Worm (Caenorhabditis elegans): ENCODE measurements around the gene mcm-2.

mcm-2 gene

ce11 chrII:12042108-12042960 lies 35.9 kb upstream of the mcm-2 start, which contains the start of gene ippk-1:
Gene ippk-1, plus strand, starts transcription at chrII:12042910.
- TF ChIP-seq nfya-1 (tag; optimal IDR thresholded peaks at IDR 0.05; ENCODE audit: insufficient read depth) (peak; percentile 64), lin-39 (tag; optimal IDR thresholded peaks at IDR 0.05) (peak; percentile 58), mdl-1 (tag; optimal IDR thresholded peaks at IDR 0.05) (no peak), nhr-25 (tag; optimal IDR thresholded peaks at IDR 0.05) (peak; percentile 27), pha-4 (tag; optimal IDR thresholded peaks at IDR 0.05) (peak; percentile 57), egl-5 (tag; optimal IDR thresholded peaks at IDR 0.05) (peak; percentile 82), nhr-11 (tag; optimal IDR thresholded peaks at IDR 0.05) (peak; percentile 12), elt-1 (tag; optimal IDR thresholded peaks at IDR 0.05) (no peak), unc-62 (GFP tag; optimal IDR thresholded peaks at IDR 0.05) (no peak), lin-15B (tag; optimal IDR thresholded peaks at IDR 0.05) (peak; percentile 75), nhr-43 (tag; optimal IDR thresholded peaks at IDR 0.05; ENCODE audit: poor library complexity, severe bottlenecking) (peak; percentile 52), elt-2 (tag; optimal IDR thresholded peaks at IDR 0.05) (peak; percentile 57), ZK546.5 (tag; optimal IDR thresholded peaks at IDR 0.05) (no peak), ceh-28 (tag; optimal IDR thresholded peaks at IDR 0.05) (peak; percentile 16), tbx-2 (tag; optimal IDR thresholded peaks at IDR 0.05) (peak; percentile 18), pqm-1 (tag; optimal IDR thresholded peaks at IDR 0.05) (peak; percentile 22), fkh-10 (GFP tag; optimal IDR thresholded peaks at IDR 0.05) (peak; percentile 47), hmg-11 (tag; optimal IDR thresholded peaks at IDR 0.05) (peak; percentile 31), ceh-9 (tag; optimal IDR thresholded peaks at IDR 0.05) (no peak), ama-1 (optimal IDR thresholded peaks at IDR 0.05) (peak; percentile 30), nhr-23 (tag; optimal IDR thresholded peaks at IDR 0.05) (peak; percentile 63)

- TF ChIP-seq ZK546.5 (tag; optimal IDR thresholded peaks at IDR 0.05) (no peak), egl-27 (tag; optimal IDR thresholded peaks at IDR 0.05) (no peak), pha-4 (tag; optimal IDR thresholded peaks at IDR 0.05) (peak; percentile 25)
These were observed 34.7 kb upstream of the mcm-2 start for ce11 chrII:12041116-12041515.

- TF ChIP-seq aly-2 (tag; optimal IDR thresholded peaks at IDR 0.05) = no peak
- no peak for TF ChIP-seq nhr-11 (tag; optimal IDR thresholded peaks at IDR 0.05)
- TF ChIP-seq nhr-28 (tag; optimal IDR thresholded peaks at IDR 0.05) = no peak
- no peak for TF ChIP-seq egl-5 (tag; optimal IDR thresholded peaks at IDR 0.05)
- peak; percentile 30 for TF ChIP-seq jun-1 (tag; optimal IDR thresholded peaks at IDR 0.05)
- no peak for TF ChIP-seq fos-1 (tag; optimal IDR thresholded peaks at IDR 0.05)
- TF ChIP-seq lsy-12 (tag; optimal IDR thresholded peaks at IDR 0.05) = no peak
- peak; percentile 80 for TF ChIP-seq hmg-11 (tag; optimal IDR thresholded peaks at IDR 0.05)
- no peak for TF ChIP-seq nhr-76 (tag; optimal IDR thresholded peaks at IDR 0.05)
- peak; percentile 66 for TF ChIP-seq lin-39 (tag; optimal IDR thresholded peaks at IDR 0.05)
- TF ChIP-seq skn-1 (tag; optimal IDR thresholded peaks at IDR 0.05) = no peak
- TF ChIP-seq nfya-1 (tag; optimal IDR thresholded peaks at IDR 0.05; ENCODE audit: insufficient read depth) = peak; percentile 77
- TF ChIP-seq lin-15B (tag; optimal IDR thresholded peaks at IDR 0.05) = peak; percentile 68
- no peak for TF ChIP-seq daf-12 (tag; optimal IDR thresholded peaks at IDR 0.05)
- TF ChIP-seq fkh-2 (tag; optimal IDR thresholded peaks at IDR 0.05) = no peak
- no peak for TF ChIP-seq nhr-12 (tag; optimal IDR thresholded peaks at IDR 0.05)
- no peak for TF ChIP-seq nhr-67 (tag; optimal IDR thresholded peaks at IDR 0.05)
- no peak for TF ChIP-seq sea-2 (GFP tag; optimal IDR thresholded peaks at IDR 0.05)
- no peak for TF ChIP-seq ceh-9 (tag; optimal IDR thresholded peaks at IDR 0.05)
- TF ChIP-seq nhr-43 (tag; optimal IDR thresholded peaks at IDR 0.05; ENCODE audit: poor library complexity, severe bottlenecking) = peak; percentile 3
- TF ChIP-seq pqm-1 (tag; optimal IDR thresholded peaks at IDR 0.05) = peak; percentile 90
- TF ChIP-seq ztf-4 (tag; optimal IDR thresholded peaks at IDR 0.05) = no peak
- peak; percentile 90 for TF ChIP-seq elt-2 (tag; optimal IDR thresholded peaks at IDR 0.05)
- TF ChIP-seq ceh-28 (tag; optimal IDR thresholded peaks at IDR 0.05) = peak; percentile 10
- TF ChIP-seq ZK546.5 (tag; optimal IDR thresholded peaks at IDR 0.05) = no peak
- TF ChIP-seq ztf-11 (tag; optimal IDR thresholded peaks at IDR 0.05) = no peak
- TF ChIP-seq snpc-4 (tag; optimal IDR thresholded peaks at IDR 0.05) = peak; percentile 27
- TF ChIP-seq zag-1 (tag; optimal IDR thresholded peaks at IDR 0.05) = no peak
- no peak for TF ChIP-seq eor-1 (tag; optimal IDR thresholded peaks at IDR 0.05)
- no peak for TF ChIP-seq elt-3 (tag; optimal IDR thresholded peaks at IDR 0.05)
- TF ChIP-seq mml-1 (tag; optimal IDR thresholded peaks at IDR 0.05) = no peak
- no peak for TF ChIP-seq fkh-10 (GFP tag; optimal IDR thresholded peaks at IDR 0.05)
- TF ChIP-seq egl-27 (tag; optimal IDR thresholded peaks at IDR 0.05) = no peak
- TF ChIP-seq ama-1 (optimal IDR thresholded peaks at IDR 0.05) = peak; percentile 80
- TF ChIP-seq pha-4 (tag; optimal IDR thresholded peaks at IDR 0.05) = peak; percentile 73
- TF ChIP-seq mdl-1 (tag; optimal IDR thresholded peaks at IDR 0.05) = no peak
These were observed 33.7 kb upstream of the mcm-2 start for ce11 chrII:12040167-12040566.
